Fruit fly (Drosophila melanogaster) whole organism, embryonic: Measurements from ENCODE around the gene CG5850.
A peak's percentile ranks its signal among the peaks of the same experiment; 100 is the strongest.

Experiments used
- Atf6 ChIP-seq: fragments of 200-800 bp; sonication (Bioruptor generic); IDR thresholded peaks from 2 replicates; pipeline ENCODE4 v1.3.6; 2022; ENCODE audit warnings: missing biosample characterization, missing genetic modification characterization
- CG10321 ChIP-seq: fragments of 200-800 bp; sonication (Bioruptor generic); IDR thresholded peaks from 2 replicates; pipeline ENCODE4 v1.3.6; 2022; ENCODE audit warnings: missing biosample characterization, missing genetic modification characterization
- CG10462 ChIP-seq: fragments of 200-800 bp; sonication (Bioruptor generic); optimal IDR thresholded peaks from 2 replicates; lab custom pipeline; 2016; ENCODE audit warnings: missing biosample characterization, missing genetic modification characterization
- CG10979 ChIP-seq: fragments of 200-800 bp; sonication (Bioruptor generic); optimal IDR thresholded peaks from 2 replicates; lab custom pipeline; 2018; ENCODE audit warnings: missing biosample characterization, mild to moderate bottlenecking, missing genetic modification characterization, moderate library complexity
- CG12219 ChIP-seq: fragments of 200-800 bp; sonication (Bioruptor generic); optimal IDR thresholded peaks from 3 replicates; lab custom pipeline; 2018; ENCODE audit warnings: missing biosample characterization, mild to moderate bottlenecking, missing genetic modification characterization
- CG17912 ChIP-seq: fragments of 200-800 bp; sonication (Bioruptor generic); optimal IDR thresholded peaks from 2 replicates; lab custom pipeline; 2018; ENCODE audit warnings: missing biosample characterization, mild to moderate bottlenecking, missing genetic modification characterization
- CG18262 ChIP-seq: fragments of 200-800 bp; optimal IDR thresholded peaks from 3 replicates; lab custom pipeline; 2019; ENCODE audit warnings: missing biosample characterization, mild to moderate bottlenecking, missing genetic modification characterization, moderate library complexity
- CG18476 ChIP-seq: fragments of 200-800 bp; sonication (Bioruptor generic); optimal IDR thresholded peaks from 2 replicates; lab custom pipeline; 2016; ENCODE audit warnings: missing biosample characterization, mild to moderate bottlenecking, missing genetic modification characterization
- CG2678 ChIP-seq: fragments of 200-800 bp; sonication (Bioruptor generic); optimal IDR thresholded peaks from 3 replicates; lab custom pipeline; 2019; ENCODE audit warnings: missing biosample characterization, mild to moderate bottlenecking, missing genetic modification characterization, moderate library complexity
- CG33213 ChIP-seq: fragments of 200-800 bp; sonication (Bioruptor generic); optimal IDR thresholded peaks from 3 replicates; lab custom pipeline; 2016; ENCODE audit warnings: missing biosample characterization, missing genetic modification characterization
- CG3847 ChIP-seq: fragments of 200-800 bp; sonication (Bioruptor generic); IDR thresholded peaks from 2 replicates; pipeline ENCODE4 v1.3.6; 2022; ENCODE audit warnings: missing biosample characterization, missing genetic modification characterization
- CG3995 ChIP-seq: fragments of 200-800 bp; sonication (Bioruptor generic); optimal IDR thresholded peaks from 3 replicates; lab custom pipeline; 2016; ENCODE audit warnings: missing biosample characterization, missing genetic modification characterization
- CG6272 ChIP-seq: fragments of 200-800 bp; sonication (Bioruptor generic); IDR thresholded peaks from 2 replicates; pipeline ENCODE4 v1.3.6; 2022; ENCODE audit warnings: missing biosample characterization, missing genetic modification characterization
- CG6765 ChIP-seq: fragments of 200-800 bp; sonication (Bioruptor generic); optimal IDR thresholded peaks from 3 replicates; lab custom pipeline; 2017; ENCODE audit warnings: missing biosample characterization, mild to moderate bottlenecking, missing genetic modification characterization
- CG6791 ChIP-seq: fragments of 200-800 bp; sonication (Bioruptor generic); IDR thresholded peaks from 3 replicates; pipeline ENCODE4 v1.3.6; 2022; ENCODE audit warnings: missing biosample characterization, missing genetic modification characterization; ENCODE audit not compliant: partially characterized antibody
- CG7556 ChIP-seq: fragments of 200-800 bp; sonication (Bioruptor generic); optimal IDR thresholded peaks from 2 replicates; lab custom pipeline; 2017; ENCODE audit warnings: missing biosample characterization, mild to moderate bottlenecking, missing genetic modification characterization
- CG7786 ChIP-seq: fragments of 200-800 bp; sonication (Bioruptor generic); optimal IDR thresholded peaks from 2 replicates; lab custom pipeline; 2016; ENCODE audit warnings: missing biosample characterization, missing genetic modification characterization
- CG7839 ChIP-seq: fragments of 200-800 bp; sonication (Bioruptor generic); optimal IDR thresholded peaks from 3 replicates; lab custom pipeline; 2018; ENCODE audit warnings: missing biosample characterization, mild to moderate bottlenecking, missing genetic modification characterization, moderate library complexity
- CG8089 ChIP-seq: fragments of 200-800 bp; sonication (Bioruptor generic); optimal IDR thresholded peaks from 3 replicates; lab custom pipeline; 2016; ENCODE audit warnings: missing biosample characterization, missing genetic modification characterization
- CG8281 ChIP-seq: fragments of 200-800 bp; sonication (Bioruptor generic); optimal IDR thresholded peaks from 2 replicates; lab custom pipeline; 2018; ENCODE audit warnings: missing biosample characterization, mild to moderate bottlenecking, missing genetic modification characterization, moderate library complexity
- CG8359 ChIP-seq: fragments of 200-800 bp; sonication (Bioruptor generic); optimal IDR thresholded peaks from 2 replicates; lab custom pipeline; 2017; ENCODE audit warnings: missing biosample characterization, mild to moderate bottlenecking, missing genetic modification characterization, borderline replicate concordance
- CHES-1-like ChIP-seq: fragments of 200-800 bp; sonication (Bioruptor generic); optimal IDR thresholded peaks from 2 replicates; lab custom pipeline; 2016; ENCODE audit warnings: missing biosample characterization, missing genetic modification characterization
- Dip2 ChIP-seq: fragments of 200-800 bp; sonication (Bioruptor generic); IDR thresholded peaks from 2 replicates; pipeline ENCODE4 v1.3.6; 2022; ENCODE audit warnings: missing biosample characterization, missing genetic modification characterization
- E2f1 ChIP-seq: fragments of 200-800 bp; sonication (Bioruptor generic); IDR thresholded peaks from 2 replicates; pipeline ENCODE4 v1.3.6; 2022; ENCODE audit warnings: missing biosample characterization, missing genetic modification characterization
- Elba2 ChIP-seq: fragments of 200-800 bp; sonication (Bioruptor generic); optimal IDR thresholded peaks from 3 replicates; lab custom pipeline; 2016; ENCODE audit warnings: missing biosample characterization, missing genetic modification characterization
- HLH54F ChIP-seq: fragments of 200-800 bp; sonication (Bioruptor generic); optimal IDR thresholded peaks from 3 replicates; lab custom pipeline; 2016; ENCODE audit warnings: missing biosample characterization, missing genetic modification characterization
- Hmr ChIP-seq: fragments of 200-800 bp; sonication (Bioruptor generic); optimal IDR thresholded peaks from 3 replicates; lab custom pipeline; 2017; ENCODE audit warnings: mild to moderate bottlenecking, missing biosample characterization, missing genetic modification reagents, missing genetic modification characterization
- NK7.1 ChIP-seq: fragments of 200-800 bp; sonication (Bioruptor generic); optimal IDR thresholded peaks from 3 replicates; lab custom pipeline; 2016; ENCODE audit warnings: missing biosample characterization, missing genetic modification characterization
- Nf-YB ChIP-seq: fragments of 200-800 bp; sonication (Bioruptor generic); optimal IDR thresholded peaks from 3 replicates; lab custom pipeline; 2019; ENCODE audit warnings: missing biosample characterization, mild to moderate bottlenecking, missing genetic modification characterization, moderate library complexity
- YL-1 ChIP-seq: fragments of 200-800 bp; sonication (Bioruptor generic); optimal IDR thresholded peaks from 3 replicates; lab custom pipeline; 2017; ENCODE audit warnings: missing biosample characterization, mild to moderate bottlenecking, missing genetic modification characterization
- ci ChIP-seq: fragments of 200-800 bp; sonication (Bioruptor generic); IDR thresholded peaks from 3 replicates; pipeline ENCODE4 v1.3.6; 2022; ENCODE audit warnings: missing biosample characterization, missing genetic modification characterization
- corto ChIP-seq: fragments of 200-800 bp; sonication (Bioruptor generic); optimal IDR thresholded peaks from 2 replicates; lab custom pipeline; 2016; ENCODE audit warnings: missing biosample characterization, mild to moderate bottlenecking, missing genetic modification characterization, moderate library complexity
- disco-r ChIP-seq: fragments of 200-800 bp; sonication (Bioruptor generic); optimal IDR thresholded peaks from 2 replicates; lab custom pipeline; 2016; ENCODE audit warnings: missing biosample characterization, missing genetic modification characterization
- gcm ChIP-seq: fragments of 200-800 bp; sonication (Bioruptor generic); optimal IDR thresholded peaks from 2 replicates; lab custom pipeline; 2019; ENCODE audit warnings: missing biosample characterization, mild to moderate bottlenecking, missing genetic modification characterization, moderate library complexity
- inv ChIP-seq: fragments of 200-800 bp; sonication (Bioruptor generic); IDR thresholded peaks from 2 replicates; pipeline ENCODE4 v1.3.6; 2022; ENCODE audit warnings: missing biosample characterization, missing genetic modification characterization; ENCODE audit not compliant: partially characterized antibody
- maf-S ChIP-seq: fragments of 200-800 bp; sonication (Bioruptor generic); optimal IDR thresholded peaks from 2 replicates; lab custom pipeline; 2016; ENCODE audit warnings: missing biosample characterization, missing genetic modification characterization
- nmo ChIP-seq: fragments of 200-800 bp; sonication (Bioruptor generic); optimal IDR thresholded peaks from 2 replicates; lab custom pipeline; 2018; ENCODE audit warnings: missing biosample characterization, mild to moderate bottlenecking, missing genetic modification characterization, moderate library complexity
- nom ChIP-seq: fragments of 200-800 bp; sonication (Bioruptor generic); optimal IDR thresholded peaks from 2 replicates; lab custom pipeline; 2017; ENCODE audit warnings: missing biosample characterization, missing genetic modification characterization, mild to moderate bottlenecking, moderate library complexity, missing genetic modification reagents
- odd ChIP-seq: fragments of 200-800 bp; sonication (Bioruptor generic); optimal IDR thresholded peaks from 2 replicates; lab custom pipeline; 2017; ENCODE audit warnings: missing biosample characterization, mild to moderate bottlenecking, missing genetic modification characterization
- org-1 ChIP-seq: fragments of 200-800 bp; sonication (Bioruptor generic); optimal IDR thresholded peaks from 2 replicates; lab custom pipeline; 2017; ENCODE audit warnings: missing biosample characterization, missing genetic modification characterization
- pros ChIP-seq: fragments of 200-800 bp; sonication (Bioruptor generic); optimal IDR thresholded peaks from 3 replicates; lab custom pipeline; 2019; ENCODE audit warnings: missing biosample characterization, mild to moderate bottlenecking, missing genetic modification characterization, moderate library complexity
- rib ChIP-seq: fragments of 200-800 bp; sonication (Bioruptor generic); IDR thresholded peaks from 2 replicates; pipeline ENCODE4 v1.3.6; 2022; ENCODE audit warnings: missing biosample characterization, missing genetic modification characterization
- ssp ChIP-seq: fragments of 200-800 bp; sonication (Bioruptor generic); IDR thresholded peaks from 2 replicates; pipeline ENCODE4 v1.3.6; 2022; ENCODE audit warnings: missing biosample characterization, missing genetic modification characterization
- tap ChIP-seq: fragments of 200-800 bp; optimal IDR thresholded peaks from 3 replicates; lab custom pipeline; 2019; ENCODE audit warnings: missing biosample characterization, mild to moderate bottlenecking, missing genetic modification characterization, moderate library complexity
- trh ChIP-seq: fragments of 200-800 bp; sonication (Bioruptor generic); optimal IDR thresholded peaks from 2 replicates; lab custom pipeline; 2016; ENCODE audit warnings: missing biosample characterization, missing genetic modification characterization
- twi ChIP-seq: fragments of 200-800 bp; optimal IDR thresholded peaks from 2 replicates; lab custom pipeline; 2019; ENCODE audit warnings: missing biosample characterization, mild to moderate bottlenecking, missing genetic modification characterization, moderate library complexity
- vvl ChIP-seq: fragments of 200-800 bp; sonication (Bioruptor generic); IDR thresholded peaks from 2 replicates; pipeline ENCODE4 v1.3.6; 2022; ENCODE audit warnings: missing biosample characterization, missing genetic modification characterization
- wor ChIP-seq: fragments of 200-800 bp; sonication (Bioruptor generic); IDR thresholded peaks from 2 replicates; pipeline ENCODE4 v1.3.6; 2022; ENCODE audit warnings: missing biosample characterization, missing genetic modification characterization
- zen2 ChIP-seq: fragments of 200-800 bp; sonication (Bioruptor generic); IDR thresholded peaks from 3 replicates; pipeline ENCODE4 v1.3.6; 2022; ENCODE audit warnings: missing biosample characterization, missing genetic modification characterization; ENCODE audit not compliant: partially characterized antibody

The CG5850 gene

dm6 chr2L:9984078-9984772, 20.5 kb upstream of the CG5850 start, which contains the start of gene bib (continued):
- no peak for TF ChIP-seq CG10321 (GFP tag; lab: Robert Waterston, UW)
- TF ChIP-seq CG18476 (GFP tag; lab: Kevin White, UChicago), result peak; percentile 61
- TF ChIP-seq nmo (GFP tag; lab: Kevin White, UChicago), result peak; percentile 93
- TF ChIP-seq CHES-1-like, result peak; percentile 21
- peak; percentile 16 for TF ChIP-seq CG8089 (GFP tag; lab: Kevin White, UChicago)
- TF ChIP-seq vvl (GFP tag; lab: Robert Waterston, UW), result peak; percentile 74
- TF ChIP-seq CG7556 (GFP tag; lab: Kevin White, UChicago), result peak; percentile 95
- TF ChIP-seq ssp (GFP tag; lab: Robert Waterston, UW), result peak; percentile 69
- peak; percentile 62 for TF ChIP-seq Atf6 (GFP tag; lab: Robert Waterston, UW)
- TF ChIP-seq CG17912, result no peak
- peak; percentile 90 for TF ChIP-seq CG2678 (tag; lab: Kevin White, UChicago)
- TF ChIP-seq CG12219 (GFP tag; lab: Kevin White, UChicago), result peak; percentile 65
- TF ChIP-seq CG10979 (tag; lab: Kevin White, UChicago), result peak; percentile 94
- TF ChIP-seq CG3995 (GFP tag; lab: Kevin White, UChicago), result no peak
- peak; percentile 32 for TF ChIP-seq trh (GFP tag; lab: Kevin White, UChicago)
- peak; percentile 4 for TF ChIP-seq CG7786 (GFP tag; lab: Kevin White, UChicago)
- peak; percentile 43; the same call in 1 of the 3 replicates for TF ChIP-seq CG6791 (GFP tag; lab: Robert Waterston, UW)
- TF ChIP-seq CG10462, result peak; percentile 82
- TF ChIP-seq CG6272 (GFP tag; lab: Robert Waterston, UW), result peak; percentile 46; the same call in 1 of the 2 replicates
- TF ChIP-seq ci (GFP tag; lab: Robert Waterston, UW), result peak; percentile 78; the same call in 2 of the 3 replicates
- peak; percentile 47 for TF ChIP-seq CG6765 (GFP tag; lab: Kevin White, UChicago)
- TF ChIP-seq CG7839 (tag; lab: Kevin White, UChicago), result peak; percentile 91
- peak; percentile 70 for TF ChIP-seq CG8359
- TF ChIP-seq gcm (GFP tag; lab: Kevin White, UChicago), result peak; percentile 85
- peak; percentile 76 for TF ChIP-seq twi (tag; lab: Kevin White, UChicago)
- peak; percentile 1 for TF ChIP-seq maf-S (GFP tag; lab: Kevin White, UChicago)
- TF ChIP-seq rib (GFP tag; lab: Robert Waterston, UW), result no peak
- peak; percentile 79 for TF ChIP-seq odd (GFP tag; lab: Kevin White, UChicago)
- no peak for TF ChIP-seq disco-r
- peak; percentile 66 for TF ChIP-seq E2f1 (GFP tag; lab: Robert Waterston, UW)
- TF ChIP-seq CG18262 (tag; lab: Kevin White, UChicago), result peak; percentile 96
- TF ChIP-seq pros, result peak; percentile 60
- peak; percentile 70 for TF ChIP-seq Nf-YB (GFP tag; lab: Kevin White, UChicago)
- TF ChIP-seq nom (GFP tag; lab: Kevin White, UChicago), result peak; percentile 81
- peak; percentile 59 for TF ChIP-seq YL-1 (GFP tag; lab: Kevin White, UChicago)
- TF ChIP-seq CG3847, result no peak
- TF ChIP-seq CG8281 (tag; lab: Kevin White, UChicago), result peak; percentile 53
- peak; percentile 82 for TF ChIP-seq org-1 (GFP tag; lab: Kevin White, UChicago)
- TF ChIP-seq tap, result peak; percentile 73
- TF ChIP-seq corto (GFP tag; lab: Kevin White, UChicago), result peak; percentile 87
- TF ChIP-seq wor (GFP tag; lab: Robert Waterston, UW), result peak; percentile 40; the same call in 1 of the 2 replicates
- TF ChIP-seq zen2 (GFP tag; lab: Robert Waterston, UW), result peak; percentile 30; the same call in 1 of the 3 replicates
- TF ChIP-seq Hmr (GFP tag; lab: Kevin White, UChicago), result peak; percentile 88
- no peak for TF ChIP-seq Elba2 (GFP tag; lab: Kevin White, UChicago)
- TF ChIP-seq CG33213, result no peak
- peak; percentile 19 for TF ChIP-seq HLH54F (GFP tag; lab: Kevin White, UChicago)
- no peak for TF ChIP-seq Dip2 (GFP tag; lab: Robert Waterston, UW)
- TF ChIP-seq NK7.1 (GFP tag; lab: Kevin White, UChicago), result no peak
- no peak for TF ChIP-seq inv (GFP tag; lab: Robert Waterston, UW)
